Fruit fly (Drosophila melanogaster): ENCODE data around the gene CG13784.
A peak's percentile ranks its signal among the peaks of the same experiment; 100 is the strongest.

Gene CG13784

DNA sequence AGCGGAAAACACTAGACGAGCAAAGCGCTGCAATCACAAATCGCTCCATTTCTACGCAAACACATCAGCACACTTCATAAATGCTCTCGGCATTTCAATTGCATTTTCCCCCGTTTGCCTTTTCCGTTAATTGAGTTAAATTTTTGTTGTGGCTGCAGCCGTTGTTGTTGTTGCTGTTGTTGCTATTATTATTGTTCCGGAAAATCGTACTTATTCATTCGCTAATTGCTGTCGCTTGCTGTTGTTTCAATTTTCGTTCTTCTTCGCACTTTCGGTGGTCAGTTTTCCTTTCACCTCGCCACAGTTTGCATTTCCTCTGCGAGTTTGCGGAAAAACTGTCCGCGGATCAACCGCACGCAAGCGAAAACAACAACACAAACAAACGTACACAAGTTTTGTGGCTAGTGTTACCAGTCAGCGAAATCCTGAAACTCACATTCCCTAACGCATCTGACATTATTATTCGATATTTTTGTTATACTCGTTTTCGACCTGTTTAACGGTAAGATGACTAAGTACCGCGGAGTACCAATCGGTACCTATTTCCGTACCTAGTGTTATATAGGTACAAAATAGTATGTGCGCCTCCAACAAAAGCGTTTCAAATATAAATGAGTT, at the start of gene CG13784 (continued):
- TF ChIP-seq Trl (optimal IDR thresholded peaks at IDR 0.05) (no peak), Trl (GFP tag; optimal IDR thresholded peaks at IDR 0.05) (no peak), Myb (GFP tag; optimal IDR thresholded peaks at IDR 0.05) (peak; percentile 69), Fer3 (tag; optimal IDR thresholded peaks at IDR 0.05) (peak; percentile 13), CG5180 (GFP tag; optimal IDR thresholded peaks at IDR 0.05) (no peak), gro (GFP tag; optimal IDR thresholded peaks at IDR 0.05) (peak; percentile 49), CG30431 (GFP tag; optimal IDR thresholded peaks at IDR 0.05) (no peak), fu2 (GFP tag; optimal IDR thresholded peaks at IDR 0.05) (no peak), HLH3B (GFP tag; IDR thresholded peaks at IDR 0.05) (no peak), CG31224 (GFP tag; IDR thresholded peaks at IDR 0.05) (no peak), tx (GFP tag; optimal IDR thresholded peaks at IDR 0.05) (no peak), stwl (tag; optimal IDR thresholded peaks at IDR 0.05) (peak; percentile 90), Dref (GFP tag; IDR thresholded peaks at IDR 0.05) (peak; percentile 63), CG12236 (GFP tag; optimal IDR thresholded peaks at IDR 0.05) (no peak), mam (GFP tag; optimal IDR thresholded peaks at IDR 0.05) (peak; percentile 13), CG13775 (GFP tag; optimal IDR thresholded peaks at IDR 0.05) (no peak), CG8944 (GFP tag; optimal IDR thresholded peaks at IDR 0.05) (no peak), Ada2b (GFP tag; IDR thresholded peaks at IDR 0.05) (0 out of 2 replicates have a peak, but pooled peaks have one; percentile 11), Dad (GFP tag; optimal IDR thresholded peaks at IDR 0.05) (peak; percentile 21), lab (GFP tag; optimal IDR thresholded peaks at IDR 0.05) (peak; percentile 61), Pdp1 (GFP tag; optimal IDR thresholded peaks at IDR 0.05) (peak in 1 of 2 experiments; percentile 66), h (optimal IDR thresholded peaks at IDR 0.05) (no peak), CG2889 (GFP tag; IDR thresholded peaks at IDR 0.05) (no peak), aop (GFP tag; IDR thresholded peaks at IDR 0.05) (no peak), CG12391 (tag; optimal IDR thresholded peaks at IDR 0.05) (peak; percentile 63), Eip74EF (GFP tag; optimal IDR thresholded peaks at IDR 0.05) (peak in 1 of 2 experiments; percentile 32), cg (GFP tag; optimal IDR thresholded peaks at IDR 0.05) (no peak), Abd-B (GFP tag; optimal IDR thresholded peaks at IDR 0.05) (no peak), Lhr (GFP tag; optimal IDR thresholded peaks at IDR 0.05) (peak; percentile 74), Gug (GFP tag; IDR thresholded peaks at IDR 0.05) (no peak), CG3065 (GFP tag; optimal IDR thresholded peaks at IDR 0.05) (no peak), Six4 (GFP tag; optimal IDR thresholded peaks at IDR 0.05) (no peak), danr (GFP tag; IDR thresholded peaks at IDR 0.05) (no peak), zfh1 (GFP tag; IDR thresholded peaks at IDR 0.05) (no peak), klu (GFP tag; IDR thresholded peaks at IDR 0.05) (no peak), CG9797 (GFP tag; optimal IDR thresholded peaks at IDR 0.05) (peak; percentile 92), CG8281 (tag; optimal IDR thresholded peaks at IDR 0.05) (no peak), bowl (GFP tag; IDR thresholded peaks at IDR 0.05) (no peak), CG9876 (GFP tag; optimal IDR thresholded peaks at IDR 0.05) (no peak), D19A (tag; optimal IDR thresholded peaks at IDR 0.05) (peak; percentile 44), oc (tag; optimal IDR thresholded peaks at IDR 0.05) (peak; percentile 25), NC2α (GFP tag; optimal IDR thresholded peaks at IDR 0.05) (no peak), tin (GFP tag; optimal IDR thresholded peaks at IDR 0.05) (peak; percentile 17), HmgZ (tag; optimal IDR thresholded peaks at IDR 0.05) (peak; percentile 85), CG15696 (tag; optimal IDR thresholded peaks at IDR 0.05) (peak; percentile 21), NFAT (GFP tag; IDR thresholded peaks at IDR 0.05) (no peak; the same call in 1 of the 2 replicates), CG1647 (GFP tag; optimal IDR thresholded peaks at IDR 0.05) (peak; percentile 22), CG4617 (GFP tag; optimal IDR thresholded peaks at IDR 0.05; ENCODE audit: borderline replicate concordance) (no peak), phol (tag; optimal IDR thresholded peaks at IDR 0.05) (peak; percentile 52), sd (tag; optimal IDR thresholded peaks at IDR 0.05) (peak; percentile 29), pum (GFP tag; optimal IDR thresholded peaks at IDR 0.05) (no peak)

Measured in whole organism, embryonic.